Worm (Caenorhabditis elegans): ENCODE data around the gene W09D10.4.

- TF ChIP-seq fkh-10 (GFP tag; optimal IDR thresholded peaks at IDR 0.05) (no peak), syd-9 (tag; optimal IDR thresholded peaks at IDR 0.05) (no peak), ama-1 (optimal IDR thresholded peaks at IDR 0.05) (no peak), ttx-3 (tag; optimal IDR thresholded peaks at IDR 0.05) (no peak), pqm-1 (tag; optimal IDR thresholded peaks at IDR 0.05) (no peak), sox-4 (tag; optimal IDR thresholded peaks at IDR 0.05) (no peak), tbx-2 (tag; optimal IDR thresholded peaks at IDR 0.05) (no peak), fax-1 (tag; optimal IDR thresholded peaks at IDR 0.05) (no peak), unc-55 (GFP tag; optimal IDR thresholded peaks at IDR 0.05) (no peak), mec-3 (tag; optimal IDR thresholded peaks at IDR 0.05; ENCODE audit: borderline replicate concordance) (no peak), pha-4 (tag; optimal IDR thresholded peaks at IDR 0.05) (no peak), ztf-16 (tag; optimal IDR thresholded peaks at IDR 0.05) (no peak), ceh-18 (tag; optimal IDR thresholded peaks at IDR 0.05) (no peak), C08G9.2 (tag; optimal IDR thresholded peaks at IDR 0.05) (no peak)
Observed at ce11 chrIII:10706481-10706880, 9.5 kb downstream of the W09D10.4 start.
